Worm (Caenorhabditis elegans) whole organism, L2 larva: ENCODE data around the gene Y62H9A.8.

Experiments
- ama-1 ChIP-seq: fragments of 150-350 bp; optimal IDR thresholded peaks from 2 replicates; lab custom pipeline; 2018; ENCODE audit warnings: inconsistent platforms
- dmd-4 ChIP-seq: sonication (generic microtip); optimal IDR thresholded peaks from 2 replicates; lab custom pipeline; 2017; ENCODE audit warnings: missing biosample characterization, missing genetic modification characterization
- egl-27 ChIP-seq: sonication (generic microtip); optimal IDR thresholded peaks from 3 replicates; lab custom pipeline; 2017; ENCODE audit warnings: missing biosample characterization, missing genetic modification reagents, missing genetic modification characterization
- elt-1 ChIP-seq: fragments of 150-350 bp; optimal IDR thresholded peaks from 2 replicates; lab custom pipeline; 2014; ENCODE audit warnings: missing biosample characterization, missing genetic modification characterization
- elt-3 ChIP-seq: sonication (generic microtip); optimal IDR thresholded peaks from 2 replicates; lab custom pipeline; 2017; ENCODE audit warnings: missing biosample characterization, missing genetic modification characterization
- fos-1 ChIP-seq: fragments of 150-350 bp; optimal IDR thresholded peaks from 2 replicates; lab custom pipeline; 2014; ENCODE audit warnings: missing biosample characterization, missing genetic modification characterization
- lin-13 ChIP-seq: fragments of 150-350 bp; optimal IDR thresholded peaks from 2 replicates; lab custom pipeline; 2014; ENCODE audit warnings: missing biosample characterization, missing genetic modification reagents, missing genetic modification characterization
- mdl-1 ChIP-seq, 2 experiments: fragments of 150-350 bp in 1 of 2; sonication (generic microtip) in 1 of 2; optimal IDR thresholded peaks; 2 replicates each; lab custom pipeline; 2017; ENCODE audit warnings: missing biosample characterization in 2 of 2, missing genetic modification characterization in 2 of 2
- nhr-10 ChIP-seq: sonication (generic microtip); optimal IDR thresholded peaks from 2 replicates; lab custom pipeline; 2017; ENCODE audit warnings: missing biosample characterization, missing genetic modification characterization
- nhr-11 ChIP-seq: fragments of 150-350 bp; optimal IDR thresholded peaks from 2 replicates; lab custom pipeline; 2014; ENCODE audit warnings: missing biosample characterization, missing genetic modification characterization
- nhr-6 ChIP-seq: fragments of 150-350 bp; optimal IDR thresholded peaks from 2 replicates; lab custom pipeline; 2014; ENCODE audit warnings: missing biosample characterization, missing genetic modification characterization
- skn-1 ChIP-seq: sonication (generic microtip); optimal IDR thresholded peaks from 2 replicates; lab custom pipeline; 2017; ENCODE audit warnings: missing biosample characterization, missing genetic modification characterization
- unc-62 ChIP-seq: fragments of 150-350 bp; optimal IDR thresholded peaks from 2 replicates; lab custom pipeline; 2014; ENCODE audit warnings: missing biosample characterization, missing genetic modification reagents, missing genetic modification characterization
- ztf-11 ChIP-seq: sonication (generic microtip); optimal IDR thresholded peaks from 2 replicates; lab custom pipeline; 2017; ENCODE audit warnings: missing biosample characterization, missing genetic modification characterization

- TF ChIP-seq egl-27 (tag; lab: Kevin White, UChicago) = no peak
- no peak for TF ChIP-seq lin-13
- no peak for TF ChIP-seq mdl-1 (tag; optimal IDR thresholded peaks at IDR 0.05; lab: Kevin White, UChicago)
- TF ChIP-seq unc-62 (GFP tag; lab: Kevin White, UChicago) = no peak
- TF ChIP-seq ztf-11 (tag; lab: Kevin White, UChicago) = no peak
- TF ChIP-seq nhr-11 (tag; lab: Kevin White, UChicago) = no peak
- TF ChIP-seq dmd-4 (tag; lab: Kevin White, UChicago) = no peak
- no peak for TF ChIP-seq nhr-10 (tag; lab: Kevin White, UChicago)
- TF ChIP-seq nhr-6 (tag; lab: Kevin White, UChicago) = no peak
- no peak for TF ChIP-seq ama-1 (lab: Kevin White, UChicago)
- no peak for TF ChIP-seq elt-1 (tag; lab: Kevin White, UChicago)
- no peak for TF ChIP-seq skn-1
- TF ChIP-seq fos-1 (tag; lab: Kevin White, UChicago) = no peak
- TF ChIP-seq elt-3 = no peak
These were observed 15.0 kb upstream of the Y62H9A.8 start, which contains the start of gene Y62H9A.11 for ce11 chrX:11907263-11907662.
